Worm (Caenorhabditis elegans): ENCODE measurements around the gene srh-127.

srh-127 gene

ce11 chrV:2913948-2914347, 20.9 kb downstream of the srh-127 start, which contains the start of gene srh-146:
srh-146 (plus strand) TSS chrV:2914248.
- TF ChIP-seq hmg-4 (GFP tag; optimal IDR thresholded peaks at IDR 0.05) = no peak
- no peak for TF ChIP-seq scrt-1 (GFP tag; IDR thresholded peaks at IDR 0.05)
- TF ChIP-seq tbx-37 (GFP tag; conservative IDR thresholded peaks at IDR 0.05) = no peak
- TF ChIP-seq hmbx-1 (tag; optimal IDR thresholded peaks at IDR 0.05) = no peak
- TF ChIP-seq tbx-11 (GFP tag; IDR thresholded peaks at IDR 0.05) = no peak
- TF ChIP-seq ceh-36 (tag; optimal IDR thresholded peaks at IDR 0.05) = no peak
- no peak for TF ChIP-seq ama-1 (optimal IDR thresholded peaks at IDR 0.05)
- no peak for TF ChIP-seq flt-1 (GFP tag; IDR thresholded peaks at IDR 0.05)
- TF ChIP-seq tra-4 (tag; optimal IDR thresholded peaks at IDR 0.05) = no peak
- TF ChIP-seq pes-1 (GFP tag; IDR thresholded peaks at IDR 0.05) = no peak
- TF ChIP-seq ets-7 (tag; optimal IDR thresholded peaks at IDR 0.05) = no peak
- no peak for TF ChIP-seq B0310.2 (tag; optimal IDR thresholded peaks at IDR 0.05)
- no peak for TF ChIP-seq aly-1 (tag; optimal IDR thresholded peaks at IDR 0.05)
- TF ChIP-seq ceh-13 (GFP tag; optimal IDR thresholded peaks at IDR 0.05) = no peak
- TF ChIP-seq sea-1 (GFP tag; conservative IDR thresholded peaks at IDR 0.05) = no peak
- TF ChIP-seq F13C5.2 (tag; optimal IDR thresholded peaks at IDR 0.05) = no peak

- TF ChIP-seq ama-1 (optimal IDR thresholded peaks at IDR 0.05) = no peak
- TF ChIP-seq aly-1 (tag; optimal IDR thresholded peaks at IDR 0.05) = no peak
- no peak for TF ChIP-seq tbx-37 (GFP tag; conservative IDR thresholded peaks at IDR 0.05)
- no peak for TF ChIP-seq hnd-1 (tag; optimal IDR thresholded peaks at IDR 0.05)
- TF ChIP-seq scrt-1 (GFP tag; IDR thresholded peaks at IDR 0.05) = no peak
- no peak for TF ChIP-seq ceh-36 (tag; optimal IDR thresholded peaks at IDR 0.05)
- no peak for TF ChIP-seq pes-1 (GFP tag; IDR thresholded peaks at IDR 0.05)
- TF ChIP-seq flt-1 (GFP tag; IDR thresholded peaks at IDR 0.05) = no peak
- no peak for TF ChIP-seq sea-1 (GFP tag; conservative IDR thresholded peaks at IDR 0.05)
- no peak for TF ChIP-seq ets-7 (tag; optimal IDR thresholded peaks at IDR 0.05)
- TF ChIP-seq tra-4 (tag; optimal IDR thresholded peaks at IDR 0.05) = no peak
Observed at ce11 chrV:2920125-2920524, 27.0 kb downstream of the srh-127 start.

ce11 chrV:2922594-2922993, 29.5 kb downstream of the srh-127 start, which contains the start of gene srh-38:
srh-38 (minus strand) TSS chrV:2922694.
- no peak for TF ChIP-seq ama-1 (optimal IDR thresholded peaks at IDR 0.05)

ce11 chrV:2927553-2927952, 34.5 kb downstream of the srh-127 start, which contains the start of gene C31B8.12:
C31B8.12 (minus strand) TSS chrV:2927653.
- TF ChIP-seq tbx-37 (GFP tag; conservative IDR thresholded peaks at IDR 0.05) (no peak), F13C5.2 (tag; optimal IDR thresholded peaks at IDR 0.05) (no peak)

ce11 chrV:2929753-2930152, 36.7 kb downstream of the srh-127 start, which contains the start of gene C31B8.16:
C31B8.16 (plus strand) TSS chrV:2930053.
- no peak for TF ChIP-seq tbx-11 (GFP tag; IDR thresholded peaks at IDR 0.05)
- TF ChIP-seq ceh-13 (GFP tag; optimal IDR thresholded peaks at IDR 0.05) = no peak
- no peak for TF ChIP-seq ama-1 (optimal IDR thresholded peaks at IDR 0.05)
- no peak for TF ChIP-seq F13C5.2 (tag; optimal IDR thresholded peaks at IDR 0.05)
- no peak for TF ChIP-seq tra-4 (tag; optimal IDR thresholded peaks at IDR 0.05)
- TF ChIP-seq ets-7 (tag; optimal IDR thresholded peaks at IDR 0.05) = no peak
- no peak for TF ChIP-seq tbx-37 (GFP tag; conservative IDR thresholded peaks at IDR 0.05)
- TF ChIP-seq hmbx-1 (tag; optimal IDR thresholded peaks at IDR 0.05) = no peak
- TF ChIP-seq B0310.2 (tag; optimal IDR thresholded peaks at IDR 0.05) = no peak
- no peak for TF ChIP-seq ceh-36 (tag; optimal IDR thresholded peaks at IDR 0.05)
- no peak for TF ChIP-seq hnd-1 (tag; optimal IDR thresholded peaks at IDR 0.05)
- no peak for TF ChIP-seq scrt-1 (GFP tag; IDR thresholded peaks at IDR 0.05)

ce11 chrV:2931252-2931651, 38.2 kb downstream of the srh-127 start, which contains the start of gene C31B8.1:
C31B8.1 (plus strand) TSS chrV:2931552.
- TF ChIP-seq hmg-4 (GFP tag; optimal IDR thresholded peaks at IDR 0.05) (no peak), tra-4 (tag; optimal IDR thresholded peaks at IDR 0.05) (no peak), ets-7 (tag; optimal IDR thresholded peaks at IDR 0.05) (no peak), F13C5.2 (tag; optimal IDR thresholded peaks at IDR 0.05) (no peak), ceh-13 (GFP tag; optimal IDR thresholded peaks at IDR 0.05) (no peak), B0310.2 (tag; optimal IDR thresholded peaks at IDR 0.05) (no peak), ceh-36 (tag; optimal IDR thresholded peaks at IDR 0.05) (no peak)

ce11 chrV:2934075-2934474, 41.0 kb downstream of the srh-127 start, which contains the start of gene srh-247:
srh-247 (minus strand) TSS chrV:2934175.
- TF ChIP-seq B0310.2 (tag; optimal IDR thresholded peaks at IDR 0.05) (no peak), ceh-13 (GFP tag; optimal IDR thresholded peaks at IDR 0.05) (no peak), ets-7 (tag; optimal IDR thresholded peaks at IDR 0.05) (no peak), tra-4 (tag; optimal IDR thresholded peaks at IDR 0.05) (no peak), tbx-11 (GFP tag; IDR thresholded peaks at IDR 0.05) (no peak), aly-1 (tag; optimal IDR thresholded peaks at IDR 0.05) (no peak), scrt-1 (GFP tag; IDR thresholded peaks at IDR 0.05) (no peak), sea-1 (GFP tag; conservative IDR thresholded peaks at IDR 0.05) (no peak)

ce11 chrV:2938497-2938896, 45.4 kb downstream of the srh-127 start, which contains the start of gene srw-141:
srw-141 (minus strand) TSS chrV:2938597.
- TF ChIP-seq ceh-13 (GFP tag; optimal IDR thresholded peaks at IDR 0.05) (no peak), F13C5.2 (tag; optimal IDR thresholded peaks at IDR 0.05) (no peak), ama-1 (optimal IDR thresholded peaks at IDR 0.05) (no peak), hmg-4 (GFP tag; optimal IDR thresholded peaks at IDR 0.05) (no peak), flt-1 (GFP tag; IDR thresholded peaks at IDR 0.05) (no peak), tbx-11 (GFP tag; IDR thresholded peaks at IDR 0.05) (no peak), ceh-36 (tag; optimal IDR thresholded peaks at IDR 0.05) (no peak), hnd-1 (tag; optimal IDR thresholded peaks at IDR 0.05) (no peak), scrt-1 (GFP tag; IDR thresholded peaks at IDR 0.05) (no peak), tbx-37 (GFP tag; conservative IDR thresholded peaks at IDR 0.05) (no peak), aly-1 (tag; optimal IDR thresholded peaks at IDR 0.05) (no peak), tra-4 (tag; optimal IDR thresholded peaks at IDR 0.05) (no peak), sea-1 (GFP tag; conservative IDR thresholded peaks at IDR 0.05) (no peak), pes-1 (GFP tag; IDR thresholded peaks at IDR 0.05) (no peak), ets-7 (tag; optimal IDR thresholded peaks at IDR 0.05) (no peak), hmbx-1 (tag; optimal IDR thresholded peaks at IDR 0.05) (no peak), B0310.2 (tag; optimal IDR thresholded peaks at IDR 0.05) (no peak)

Data from whole organism, early embryonic.